Fruit fly (Drosophila melanogaster): ENCODE results near the gene LysE.
A peak's percentile ranks its signal among the peaks of the same experiment; 100 is the strongest.
"Not testable (repeated sequence)": the region's sequence is repeated elsewhere in the genome, so short reads cannot be mapped to it uniquely, and the experiment has no call there.

Gene LysE

dm6 chr3L:1235426-1235825 is 22.8 kb downstream of the LysE start, which contains the start of gene galene:
galene (plus strand) TSS chr3L:1235726.
- peak; percentile 70 for TF ChIP-seq Deaf1 (tag; optimal IDR thresholded peaks at IDR 0.05)
- TF ChIP-seq CG10543 (GFP tag; optimal IDR thresholded peaks at IDR 0.05): peak; percentile 8
- TF ChIP-seq aop (GFP tag; IDR thresholded peaks at IDR 0.05): peak; percentile 16; the same call in 1 of the 2 replicates
- peak; percentile 8 for TF ChIP-seq kah (GFP tag; optimal IDR thresholded peaks at IDR 0.05)
- TF ChIP-seq Max (GFP tag; optimal IDR thresholded peaks at IDR 0.05): no peak
- TF ChIP-seq sug (tag; optimal IDR thresholded peaks at IDR 0.05): peak; percentile 65
- TF ChIP-seq gcm2 (GFP tag; optimal IDR thresholded peaks at IDR 0.05): no peak

DNA sequence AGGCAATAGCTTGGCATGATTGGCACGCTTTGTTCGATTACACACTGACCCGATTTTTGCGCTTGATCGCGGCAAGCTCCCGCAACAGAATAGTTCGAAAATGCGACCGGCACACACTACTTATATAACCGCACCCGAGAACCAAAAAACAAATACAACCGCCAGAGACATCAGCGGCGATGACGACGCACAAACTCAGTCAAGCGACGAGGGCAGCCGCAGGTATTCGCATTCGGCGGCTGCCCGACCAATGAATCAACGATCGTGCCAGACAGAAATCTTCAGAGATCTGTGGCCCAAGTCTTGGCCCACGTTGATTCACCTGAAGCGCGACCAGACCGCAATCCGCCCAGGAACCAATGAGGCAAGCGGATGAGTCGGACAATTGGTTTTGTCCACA is 25.6 kb downstream of the LysE start, which contains the start of gene CG9192:
Gene CG9192 (minus strand): TSS at position 101 of the 400 bp plus-strand sequence.
- TF ChIP-seq hb (GFP tag; IDR thresholded peaks at IDR 0.05; ENCODE audit: partially characterized antibody): no peak
- no peak for TF ChIP-seq CG18262 (tag; optimal IDR thresholded peaks at IDR 0.05)
- no peak for TF ChIP-seq Sry-δ (GFP tag; optimal IDR thresholded peaks at IDR 0.05)
- 0 out of 2 replicates have a peak, but pooled peaks have one; percentile 27 for TF ChIP-seq CG11247 (GFP tag; IDR thresholded peaks at IDR 0.05)
- TF ChIP-seq Deaf1 (tag; optimal IDR thresholded peaks at IDR 0.05): peak; percentile 43
- TF ChIP-seq Pdp1 (GFP tag; optimal IDR thresholded peaks at IDR 0.05): peak in 1 of 2 experiments; percentile 84

DNA sequence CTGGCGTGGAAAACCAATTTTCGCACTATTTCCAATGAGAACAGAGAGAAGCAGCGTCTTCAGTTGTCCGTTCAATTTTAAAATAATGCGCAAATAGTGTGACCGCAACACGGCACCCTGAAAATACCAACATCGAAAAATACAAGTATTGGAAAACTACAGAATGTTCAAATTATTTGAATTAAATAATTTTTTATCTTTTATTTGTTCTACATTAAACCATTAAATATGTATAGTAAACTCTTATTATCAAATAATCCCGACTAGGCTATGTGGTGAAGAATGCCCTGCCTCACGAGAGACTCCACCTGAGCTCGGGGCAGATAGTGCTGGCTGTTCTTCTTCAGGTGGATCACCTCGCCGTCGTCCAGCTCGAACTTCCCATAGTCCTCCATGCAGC is 33.2 kb downstream of the LysE start, which contains the start of gene Klp61F:
Gene Klp61F (minus strand): TSS at position 101 of the 400 bp plus-strand sequence.
- TF ChIP-seq CG12659, CG10274, mam (GFP tag; optimal IDR thresholded peaks at IDR 0.05): not testable (repeated sequence)

- TF ChIP-seq CkIIα-i1 (GFP tag; IDR thresholded peaks at IDR 0.05); psq (GFP tag; optimal IDR thresholded peaks at IDR 0.05); wor (GFP tag; IDR thresholded peaks at IDR 0.05): not testable (repeated sequence)
Observed at dm6 chr3L:1246823-1247222, 34.2 kb downstream of the LysE start, which contains the start of gene CG32318. CG32318 (minus strand) TSS chr3L:1246923.

DNA sequence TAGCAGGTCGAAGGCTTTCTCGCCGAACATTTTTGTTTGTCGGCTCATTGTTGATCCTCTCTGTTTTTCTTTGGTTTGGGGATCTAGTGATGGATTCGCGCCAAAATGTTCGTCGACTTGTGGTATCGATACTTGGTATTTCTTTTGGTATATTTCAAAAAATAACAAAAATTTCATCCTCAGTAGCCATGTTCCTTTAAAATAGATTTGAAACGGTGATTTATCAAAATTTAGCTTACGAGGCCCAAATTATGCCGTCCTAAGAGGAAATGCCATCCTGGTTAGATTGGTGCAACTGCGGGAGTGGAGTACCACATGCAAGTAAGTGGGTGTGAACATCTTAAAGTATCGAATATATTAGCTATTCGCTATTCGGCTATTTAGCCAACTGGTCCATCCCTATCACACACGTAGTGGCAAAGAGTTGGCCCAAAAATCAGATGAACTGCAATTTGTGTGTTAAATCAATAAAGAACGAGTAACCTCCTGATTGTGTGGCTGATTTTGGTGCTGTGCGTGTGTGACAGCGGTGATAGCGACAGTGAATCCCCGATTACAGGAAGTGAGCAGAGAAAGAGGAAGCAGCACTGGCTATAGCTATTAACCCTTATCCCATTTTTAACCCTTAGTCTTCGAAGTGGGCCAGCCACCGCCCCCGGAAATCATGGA is 35.1 kb downstream of the LysE start, which contains the start of the genes Psf1 and Sac1:
Gene Psf1 (minus strand): TSS at position 51 of the 669 bp plus-strand sequence.
Gene Sac1 (plus strand): TSS at position 191 of the 669 bp plus-strand sequence.
- TF ChIP-seq da (GFP tag; optimal IDR thresholded peaks at IDR 0.05): peak; percentile 19
- no peak for TF ChIP-seq CG11093 (GFP tag; IDR thresholded peaks at IDR 0.05)
- TF ChIP-seq Stat92E (GFP tag; optimal IDR thresholded peaks at IDR 0.05): peak in 1 of 3 experiments; percentile 66
- peak; percentile 95 for TF ChIP-seq Dll (GFP tag; IDR thresholded peaks at IDR 0.05; ENCODE audit: partially characterized antibody)
- no peak for TF ChIP-seq Hmx (GFP tag; optimal IDR thresholded peaks at IDR 0.05)
- no peak for TF ChIP-seq ftz-f1 (GFP tag; optimal IDR thresholded peaks at IDR 0.05)
- TF ChIP-seq CG18011 (GFP tag; optimal IDR thresholded peaks at IDR 0.05): no peak
- no peak for TF ChIP-seq Ravus (GFP tag; IDR thresholded peaks at IDR 0.05)
- no peak for TF ChIP-seq Lim3 (GFP tag; IDR thresholded peaks at IDR 0.05)
- TF ChIP-seq vfl (GFP tag; optimal IDR thresholded peaks at IDR 0.05): no peak
- no peak for TF ChIP-seq CG7745 (tag; optimal IDR thresholded peaks at IDR 0.05)
- TF ChIP-seq CG9727 (GFP tag; optimal IDR thresholded peaks at IDR 0.05): peak; percentile 46
- TF ChIP-seq CG13296 (GFP tag; optimal IDR thresholded peaks at IDR 0.05): peak; percentile 4
- no peak for TF ChIP-seq CG31365 (tag; optimal IDR thresholded peaks at IDR 0.05)
- no peak for TF ChIP-seq nau (GFP tag; optimal IDR thresholded peaks at IDR 0.05)
- TF ChIP-seq jing (GFP tag; optimal IDR thresholded peaks at IDR 0.05): no peak
- no peak for TF ChIP-seq Hey (tag; optimal IDR thresholded peaks at IDR 0.05)
- TF ChIP-seq jigr1 (GFP tag; IDR thresholded peaks at IDR 0.05): no peak
- no peak for TF ChIP-seq CG8478 (optimal IDR thresholded peaks at IDR 0.05)
- no peak for TF ChIP-seq btn (GFP tag; optimal IDR thresholded peaks at IDR 0.05)
- no peak for TF ChIP-seq pros (GFP tag; optimal IDR thresholded peaks at IDR 0.05)
- no peak for TF ChIP-seq crol (GFP tag; IDR thresholded peaks at IDR 0.05)
- peak; percentile 83 for TF ChIP-seq CG30020 (tag; optimal IDR thresholded peaks at IDR 0.05)
- TF ChIP-seq mirr (GFP tag; optimal IDR thresholded peaks at IDR 0.05): no peak
- TF ChIP-seq trem (tag; optimal IDR thresholded peaks at IDR 0.05): peak; percentile 73
